Fruit fly (Drosophila melanogaster) whole organism, prepupa: Measurements from ENCODE around the gene CG34175.

Experiments used
- Blimp-1 ChIP-seq: fragments of 200-800 bp; sonication (Bioruptor generic); optimal IDR thresholded peaks from 3 replicates; lab custom pipeline; 2017; ENCODE audit warnings: missing biosample characterization, missing genetic modification characterization, mild to moderate bottlenecking, moderate library complexity, missing genetic modification reagents
- Eip75B ChIP-seq: fragments of 200-800 bp; sonication (Bioruptor generic); optimal IDR thresholded peaks from 3 replicates; lab custom pipeline; 2016; ENCODE audit warnings: missing biosample characterization, missing genetic modification characterization
- Sox102F ChIP-seq: fragments of 200-800 bp; sonication (Bioruptor generic); optimal IDR thresholded peaks from 2 replicates; lab custom pipeline; 2016; ENCODE audit warnings: missing biosample characterization, mild to moderate bottlenecking, missing genetic modification characterization
- svp ChIP-seq: fragments of 200-800 bp; sonication (Bioruptor generic); peaks from one replicate; lab custom pipeline; 2016; ENCODE audit warnings: missing biosample characterization, missing genetic modification characterization

DNA sequence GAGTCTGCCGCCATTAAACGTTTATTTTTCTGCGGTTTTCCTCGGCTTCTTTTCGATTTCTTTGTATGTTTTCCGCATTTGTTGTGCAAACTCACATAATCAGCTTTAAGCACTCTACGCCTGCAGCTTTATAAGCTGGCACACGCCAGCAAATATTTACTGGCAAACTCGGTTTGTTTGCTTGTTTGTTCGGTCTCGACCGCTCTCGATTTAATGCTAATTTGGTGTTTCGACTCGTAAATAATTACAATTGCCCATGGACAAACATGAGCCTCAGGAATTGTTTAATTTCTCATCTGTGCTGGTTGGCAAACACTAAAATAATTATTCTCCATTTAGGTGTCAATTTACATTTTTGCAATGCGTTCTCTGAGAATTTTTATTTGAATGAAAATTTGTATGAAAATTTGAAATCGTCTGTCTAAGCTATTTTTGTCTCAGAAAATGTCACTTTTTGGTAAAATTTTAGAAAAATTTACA is at the start of gene CG34175:
- TF ChIP-seq svp (GFP tag; lab: Kevin White, UChicago) (no peak), Sox102F (GFP tag; lab: Kevin White, UChicago) (no peak), Blimp-1 (GFP tag; lab: Kevin White, UChicago) (no peak), Eip75B (GFP tag; lab: Kevin White, UChicago) (no peak)
